Worm (Caenorhabditis elegans): ENCODE measurements around the gene F54F7.8.

Gene F54F7.8

DNA sequence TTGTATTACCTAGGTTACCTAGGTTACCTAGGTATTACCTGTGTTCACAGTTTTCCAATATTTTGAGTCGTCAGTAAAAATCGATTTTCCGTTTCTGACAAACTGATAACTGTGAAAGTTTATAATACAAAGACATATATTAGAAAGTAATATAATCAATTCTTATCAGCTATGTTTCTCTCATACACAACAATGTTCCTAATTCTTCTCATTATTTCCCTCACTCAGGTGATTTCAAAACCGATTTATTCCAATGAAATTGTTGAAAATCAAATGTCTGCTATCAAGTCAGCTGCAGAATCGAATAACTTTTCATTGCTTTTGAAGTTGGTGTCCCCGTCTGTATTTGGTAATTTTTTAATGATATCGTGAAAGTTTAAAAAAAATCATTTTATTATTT is 50.7 kb downstream of the F54F7.8 start, which contains the start of gene C34E11.4:
C34E11.4 (plus strand) TSS at position 154 of the 400 bp plus-strand sequence.
- TF ChIP-seq npax-4 (tag; optimal IDR thresholded peaks at IDR 0.05) = no peak
- TF ChIP-seq fax-1 (tag; optimal IDR thresholded peaks at IDR 0.05) = no peak
